Worm (Caenorhabditis elegans) whole organism, L4 larva: ENCODE data around the gene cut-2.
A peak's percentile ranks its signal among the peaks of the same experiment; 100 is the strongest.

Experiments
- F10B5.3 ChIP-seq: sonication (generic microtip); optimal IDR thresholded peaks from 2 replicates; lab custom pipeline; 2016; ENCODE audit warnings: mild to moderate bottlenecking, missing genetic modification characterization, missing compliant biosample characterization
- F49E8.2 ChIP-seq: sonication (generic microtip); optimal IDR thresholded peaks from 2 replicates; lab custom pipeline; 2016; ENCODE audit warnings: missing compliant biosample characterization, mild to moderate bottlenecking, missing genetic modification characterization, borderline replicate concordance
- T20F7.1 ChIP-seq: fragments of 200-800 bp; sonication (Bioruptor generic); optimal IDR thresholded peaks from 2 replicates; lab custom pipeline; 2018; ENCODE audit warnings: mild to moderate bottlenecking, missing genetic modification characterization, missing compliant biosample characterization
- Y48G9A.11 ChIP-seq: fragments of 200-800 bp; sonication (Bioruptor generic); IDR thresholded peaks from 2 replicates; pipeline ENCODE4 v1.3.6; 2022; ENCODE audit warnings: missing genetic modification reagents, missing genetic modification characterization, missing compliant biosample characterization
- Y75B8A.6 ChIP-seq: fragments of 200-800 bp; sonication (Bioruptor generic); IDR thresholded peaks from 2 replicates; pipeline ENCODE4 v1.3.6; 2022; ENCODE audit warnings: missing genetic modification reagents, missing genetic modification characterization, missing compliant biosample characterization
- ZK337.2 ChIP-seq: fragments of 200-800 bp; sonication (Bioruptor generic); IDR thresholded peaks from 2 replicates; pipeline ENCODE4 v1.3.6; 2022; ENCODE audit warnings: missing genetic modification reagents, missing genetic modification characterization, missing compliant biosample characterization
- aha-1 ChIP-seq: fragments of 150-350 bp; peaks from one replicate; lab custom pipeline; 2014; ENCODE audit warnings: missing biosample characterization, missing genetic modification characterization
- ceh-20 ChIP-seq: fragments of 200-800 bp; sonication (Bioruptor generic); IDR thresholded peaks from 2 replicates; pipeline ENCODE4 v1.3.6; 2022; ENCODE audit warnings: missing genetic modification reagents, missing genetic modification characterization, missing compliant biosample characterization
- ceh-44 ChIP-seq: fragments of 200-800 bp; sonication (Bioruptor generic); IDR thresholded peaks from 2 replicates; pipeline ENCODE4 v1.3.6; 2022; ENCODE audit warnings: missing genetic modification reagents, missing genetic modification characterization, missing compliant biosample characterization
- ces-1 ChIP-seq: fragments of 150-350 bp; sonication (generic microtip); optimal IDR thresholded peaks from 4 replicates; lab custom pipeline; 2014; ENCODE audit warnings: missing biosample characterization, missing genetic modification reagents, missing genetic modification characterization
- daf-8 ChIP-seq: fragments of 200-800 bp; sonication (Bioruptor generic); IDR thresholded peaks from 2 replicates; pipeline ENCODE4 v1.3.6; 2022; ENCODE audit warnings: missing genetic modification characterization, missing compliant biosample characterization
- dmd-6 ChIP-seq: fragments of 200-800 bp; sonication (Bioruptor generic); IDR thresholded peaks from 2 replicates; pipeline ENCODE4 v1.3.6; 2022; ENCODE audit warnings: missing genetic modification reagents, missing genetic modification characterization, missing compliant biosample characterization
- dpl-1 ChIP-seq: fragments of 150-350 bp; optimal IDR thresholded peaks from 2 replicates; lab custom pipeline; 2014; ENCODE audit warnings: missing biosample characterization, missing genetic modification reagents, missing genetic modification characterization
- duxl-1 ChIP-seq: sonication (generic microtip); optimal IDR thresholded peaks from 2 replicates; lab custom pipeline; 2016; ENCODE audit warnings: mild to moderate bottlenecking, missing genetic modification characterization, moderate library complexity, missing compliant biosample characterization; ENCODE audit not compliant: poor library complexity
- dve-1 ChIP-seq: sonication (generic microtip); optimal IDR thresholded peaks from 2 replicates; lab custom pipeline; 2017; ENCODE audit warnings: antibody characterized with exemption, mild to moderate bottlenecking, missing genetic modification characterization, missing compliant biosample characterization; ENCODE audit not compliant: insufficient read depth
- hif-1 ChIP-seq, 2 experiments: sonication (generic microtip); optimal IDR thresholded peaks; 2 replicates each; lab custom pipeline; 2016 to 2017; ENCODE audit warnings: missing compliant biosample characterization in 2 of 2, missing genetic modification characterization in 2 of 2, missing genetic modification reagents in 2 of 2, missing genotype in 2 of 2, mild to moderate bottlenecking in 1 of 2
- hlh-11 ChIP-seq: fragments of 200-800 bp; sonication (Bioruptor generic); optimal IDR thresholded peaks from 2 replicates; lab custom pipeline; 2018; ENCODE audit warnings: mild to moderate bottlenecking, missing genetic modification characterization, missing compliant biosample characterization
- hlh-30 ChIP-seq: sonication (generic microtip); optimal IDR thresholded peaks from 2 replicates; lab custom pipeline; 2017; ENCODE audit warnings: antibody characterized with exemption, mild to moderate bottlenecking, missing genetic modification characterization, missing compliant biosample characterization; ENCODE audit not compliant: insufficient read depth
- lin-13 ChIP-seq: fragments of 150-350 bp; optimal IDR thresholded peaks from 2 replicates; lab custom pipeline; 2014; ENCODE audit warnings: missing biosample characterization, missing genetic modification reagents, missing genetic modification characterization
- lin-15B ChIP-seq: fragments of 150-350 bp; sonication (generic microtip); optimal IDR thresholded peaks from 3 replicates; lab custom pipeline; 2014; ENCODE audit warnings: missing biosample characterization, missing genetic modification characterization
- lin-38 ChIP-seq: fragments of 200-800 bp; sonication (Bioruptor generic); IDR thresholded peaks from 2 replicates; pipeline ENCODE4 v1.3.6; 2022; ENCODE audit warnings: missing genetic modification reagents, missing genetic modification characterization, missing compliant biosample characterization
- lsy-2 ChIP-seq, 2 experiments: fragments of 150-350 bp in 1 of 2; sonication (generic microtip) in 1 of 2; optimal IDR thresholded peaks; 2 replicates each; lab custom pipeline; 2014 to 2017; ENCODE audit warnings: missing biosample characterization in 2 of 2, missing genetic modification characterization in 2 of 2
- madf-5 ChIP-seq, 2 experiments: fragments of 200-800 bp; sonication (Bioruptor generic); IDR thresholded peaks; 2 replicates each; pipeline ENCODE4 v1.3.6; 2022; ENCODE audit warnings: missing compliant biosample characterization in 2 of 2, missing genetic modification characterization in 2 of 2
- mes-2 ChIP-seq: sonication (generic microtip); optimal IDR thresholded peaks from 2 replicates; lab custom pipeline; 2016; ENCODE audit warnings: missing genotype, mild to moderate bottlenecking, missing genetic modification characterization, missing compliant biosample characterization; ENCODE audit not compliant: poor library complexity, severe bottlenecking
- nhr-237 ChIP-seq: sonication (generic microtip); optimal IDR thresholded peaks from 2 replicates; lab custom pipeline; 2017; ENCODE audit warnings: missing biosample characterization, missing genetic modification characterization
- nhr-28 ChIP-seq: fragments of 150-350 bp; optimal IDR thresholded peaks from 2 replicates; lab custom pipeline; 2014; ENCODE audit warnings: missing biosample characterization, missing genetic modification characterization
- nhr-41 ChIP-seq: fragments of 200-800 bp; sonication (Bioruptor generic); IDR thresholded peaks from 2 replicates; pipeline ENCODE4 v1.3.6; 2022; ENCODE audit warnings: missing genetic modification reagents, missing genetic modification characterization, missing compliant biosample characterization
- nhr-42 ChIP-seq: fragments of 200-800 bp; sonication (Bioruptor generic); IDR thresholded peaks from 2 replicates; pipeline ENCODE4 v1.3.6; 2022; ENCODE audit warnings: missing genetic modification characterization, missing compliant biosample characterization
- php-3 ChIP-seq: fragments of 200-800 bp; sonication (Bioruptor generic); IDR thresholded peaks from 2 replicates; pipeline ENCODE4 v1.3.6; 2022; ENCODE audit warnings: missing genetic modification reagents, missing genetic modification characterization, missing compliant biosample characterization
- pqm-1 ChIP-seq: sonication (generic microtip); optimal IDR thresholded peaks from 2 replicates; lab custom pipeline; 2017; ENCODE audit warnings: missing biosample characterization, missing genetic modification characterization
- saeg-2 ChIP-seq: fragments of 200-800 bp; sonication (Bioruptor generic); IDR thresholded peaks from 2 replicates; pipeline ENCODE4 v1.3.6; 2022; ENCODE audit warnings: missing genetic modification reagents, missing genetic modification characterization, missing compliant biosample characterization
- skn-1 ChIP-seq: fragments of 150-350 bp; optimal IDR thresholded peaks from 2 replicates; lab custom pipeline; 2014; ENCODE audit warnings: missing biosample characterization, missing genetic modification characterization
- snpc-1.2 ChIP-seq: fragments of 200-800 bp; sonication (Bioruptor generic); IDR thresholded peaks from 2 replicates; pipeline ENCODE4 v1.3.6; 2022; ENCODE audit warnings: missing genetic modification reagents, missing genetic modification characterization, missing compliant biosample characterization
- spr-3 ChIP-seq: fragments of 200-800 bp; sonication (Bioruptor generic); optimal IDR thresholded peaks from 2 replicates; lab custom pipeline; 2018; ENCODE audit warnings: mild to moderate bottlenecking, missing genetic modification characterization, missing compliant biosample characterization
- unc-130 ChIP-seq: sonication (generic microtip); optimal IDR thresholded peaks from 2 replicates; lab custom pipeline; 2016; ENCODE audit warnings: missing genetic modification reagents, missing genetic modification characterization, missing compliant biosample characterization
- unc-39 ChIP-seq: sonication (generic microtip); optimal IDR thresholded peaks from 2 replicates; lab custom pipeline; 2017; ENCODE audit warnings: missing biosample characterization, missing genetic modification characterization
- zip-2 ChIP-seq: fragments of 150-350 bp; optimal IDR thresholded peaks from 2 replicates; lab custom pipeline; 2014; ENCODE audit warnings: missing biosample characterization, missing genetic modification characterization

The cut-2 gene

ce11 chrV:13406511-13406910, 8.2 kb upstream of the cut-2 start, which contains the start of gene F53F1.2:
Gene F53F1.2 (plus strand): TSS chrV:13406816.
- no peak for TF ChIP-seq ces-1 (GFP tag; lab: Kevin White, UChicago)
- peak; percentile 11 for TF ChIP-seq nhr-28 (tag; lab: Kevin White, UChicago)
- peak; percentile 91 for TF ChIP-seq aha-1

- TF ChIP-seq dve-1 (tag; lab: Kevin White, UChicago) = peak; percentile 7
- no peak for TF ChIP-seq F10B5.3 (tag; lab: Kevin White, UChicago)
- peak; percentile 21 for TF ChIP-seq hlh-30 (tag; lab: Kevin White, UChicago)
- no peak for TF ChIP-seq saeg-2 (GFP tag; lab: Robert Waterston, UW)
- peak; percentile 22 for TF ChIP-seq T20F7.1 (GFP tag; lab: Kevin White, UChicago)
- peak; percentile 41 for TF ChIP-seq pqm-1 (tag; lab: Kevin White, UChicago)
- TF ChIP-seq hlh-11 (tag; lab: Kevin White, UChicago) = peak; percentile 25
These were observed 6.8 kb upstream of the cut-2 start, which contains the start of gene F53F1.3 for ce11 chrV:13407913-13408312. Gene F53F1.3 (plus strand): TSS chrV:13408242.

ce11 chrV:13408440-13408839, 6.3 kb upstream of the cut-2 start:
- TF ChIP-seq duxl-1 (tag; lab: Kevin White, UChicago) = peak; percentile 1
- TF ChIP-seq nhr-42 (GFP tag; lab: Robert Waterston, UW) = no peak
- peak; percentile 94 for TF ChIP-seq aha-1
- no peak for TF ChIP-seq nhr-237 (tag; lab: Kevin White, UChicago)
- TF ChIP-seq ceh-44 = no peak
- no peak for TF ChIP-seq madf-5 (GFP tag; IDR thresholded peaks at IDR 0.05; lab: Robert Waterston, UW)
- no peak for TF ChIP-seq spr-3 (GFP tag; lab: Kevin White, UChicago)
- no peak for TF ChIP-seq nhr-41
- TF ChIP-seq Y75B8A.6 (GFP tag; lab: Robert Waterston, UW) = no peak
- no peak for TF ChIP-seq php-3 (GFP tag; lab: Robert Waterston, UW)
- TF ChIP-seq nhr-28 (tag; lab: Kevin White, UChicago) = no peak
- no peak for TF ChIP-seq unc-39 (tag; lab: Kevin White, UChicago)
- TF ChIP-seq zip-2 (tag; lab: Kevin White, UChicago) = no peak

ce11 chrV:13409089-13409488, 5.7 kb upstream of the cut-2 start:
- TF ChIP-seq ceh-20 (GFP tag; lab: Robert Waterston, UW) = no peak
- peak; percentile 65; the same call in 1 of the 2 replicates for TF ChIP-seq Y48G9A.11 (GFP tag; lab: Robert Waterston, UW)
- TF ChIP-seq unc-130 = peak; percentile 22
- peak in 1 of 2 experiments; percentile 31 for TF ChIP-seq lsy-2 (tag; optimal IDR thresholded peaks at IDR 0.05; lab: Kevin White, UChicago)
- peak; percentile 2 for TF ChIP-seq T20F7.1 (GFP tag; lab: Kevin White, UChicago)
- no peak for TF ChIP-seq lin-13
- TF ChIP-seq skn-1 (tag; lab: Kevin White, UChicago) = no peak
- peak; percentile 18 for TF ChIP-seq F49E8.2 (tag; lab: Kevin White, UChicago)
- TF ChIP-seq daf-8 (GFP tag; lab: Robert Waterston, UW) = no peak
- TF ChIP-seq hlh-30 (tag; lab: Kevin White, UChicago) = no peak
- TF ChIP-seq aha-1 = peak; percentile 70
- no peak for TF ChIP-seq lin-15B (tag; lab: Kevin White, UChicago)
- TF ChIP-seq snpc-1.2 = no peak
- TF ChIP-seq lin-38 (GFP tag; lab: Robert Waterston, UW) = peak; percentile 51
- TF ChIP-seq ZK337.2 (GFP tag; lab: Robert Waterston, UW) = 0 out of 2 replicates have a peak, but pooled peaks have one; percentile 23
- TF ChIP-seq hif-1 (tag; optimal IDR thresholded peaks at IDR 0.05; lab: Kevin White, UChicago) = peak in 1 of 2 experiments; percentile 1
- TF ChIP-seq dve-1 (tag; lab: Kevin White, UChicago) = no peak
- no peak for TF ChIP-seq dmd-6
- TF ChIP-seq dpl-1 (GFP tag; lab: Kevin White, UChicago) = peak; percentile 87
- peak; percentile 90 for TF ChIP-seq mes-2 (tag; lab: Kevin White, UChicago)
